Fruit fly (Drosophila melanogaster) whole organism, embryonic: ENCODE data around the gene cerv.

Experiments
- Asciz ChIP-seq: fragments of 200-800 bp; sonication (Bioruptor generic); optimal IDR thresholded peaks from 2 replicates; lab custom pipeline; 2017; ENCODE audit warnings: missing biosample characterization, mild to moderate bottlenecking, missing genetic modification characterization, missing genetic modification reagents
- Blimp-1 ChIP-seq: fragments of 200-800 bp; sonication (Bioruptor generic); optimal IDR thresholded peaks from 3 replicates; lab custom pipeline; 2018; ENCODE audit warnings: missing biosample characterization, missing genetic modification characterization, mild to moderate bottlenecking, moderate library complexity, missing genetic modification reagents
- CG10543 ChIP-seq: fragments of 200-800 bp; sonication (Bioruptor generic); optimal IDR thresholded peaks from 3 replicates; lab custom pipeline; 2017; ENCODE audit warnings: missing biosample characterization, mild to moderate bottlenecking, missing genetic modification characterization, moderate library complexity
- CG12659 ChIP-seq: fragments of 200-800 bp; sonication (Bioruptor generic); optimal IDR thresholded peaks from 3 replicates; lab custom pipeline; 2017; ENCODE audit warnings: mild to moderate bottlenecking, missing biosample characterization, missing genetic modification reagents, missing genetic modification characterization
- CG14710 ChIP-seq: fragments of 200-800 bp; sonication (Bioruptor generic); optimal IDR thresholded peaks from 3 replicates; lab custom pipeline; 2019; ENCODE audit warnings: missing biosample characterization, mild to moderate bottlenecking, missing genetic modification characterization, moderate library complexity
- CG17802 ChIP-seq: fragments of 200-800 bp; sonication (Bioruptor generic); optimal IDR thresholded peaks from 2 replicates; lab custom pipeline; 2018; ENCODE audit warnings: missing biosample characterization, mild to moderate bottlenecking, missing genetic modification characterization, moderate library complexity
- CG2712 ChIP-seq: fragments of 200-800 bp; optimal IDR thresholded peaks from 3 replicates; lab custom pipeline; 2019; ENCODE audit warnings: missing biosample characterization, mild to moderate bottlenecking, missing genetic modification characterization, moderate library complexity
- CG2889 ChIP-seq: fragments of 200-800 bp; sonication (Bioruptor generic); IDR thresholded peaks from 3 replicates; pipeline ENCODE4 v1.3.6; 2022; ENCODE audit warnings: missing biosample characterization, missing genetic modification characterization
- CG31365 ChIP-seq: fragments of 200-800 bp; sonication (Bioruptor generic); optimal IDR thresholded peaks from 2 replicates; lab custom pipeline; 2018; ENCODE audit warnings: missing biosample characterization, mild to moderate bottlenecking, missing genetic modification characterization
- CG4854 ChIP-seq: fragments of 200-800 bp; sonication (Bioruptor generic); optimal IDR thresholded peaks from 2 replicates; lab custom pipeline; 2016; ENCODE audit warnings: missing biosample characterization, missing genetic modification characterization, inconsistent platforms
- CG5180 ChIP-seq: fragments of 200-800 bp; sonication (Bioruptor generic); optimal IDR thresholded peaks from 3 replicates; lab custom pipeline; 2017; ENCODE audit warnings: missing biosample characterization, missing genetic modification characterization, mild to moderate bottlenecking, moderate library complexity, missing genetic modification reagents
- CG6175 ChIP-seq: fragments of 200-800 bp; sonication (Bioruptor generic); IDR thresholded peaks from 3 replicates; pipeline ENCODE4 v1.3.6; 2022; ENCODE audit warnings: missing biosample characterization, missing genetic modification characterization
- CG6254 ChIP-seq: fragments of 200-800 bp; sonication (Bioruptor generic); optimal IDR thresholded peaks from 3 replicates; lab custom pipeline; 2017; ENCODE audit warnings: mild to moderate bottlenecking, missing biosample characterization, missing genetic modification reagents, missing genetic modification characterization
- CG8089 ChIP-seq: fragments of 200-800 bp; sonication (Bioruptor generic); optimal IDR thresholded peaks from 3 replicates; lab custom pipeline; 2016; ENCODE audit warnings: missing biosample characterization, missing genetic modification characterization
- CG8281 ChIP-seq: fragments of 200-800 bp; sonication (Bioruptor generic); optimal IDR thresholded peaks from 2 replicates; lab custom pipeline; 2018; ENCODE audit warnings: missing biosample characterization, mild to moderate bottlenecking, missing genetic modification characterization, moderate library complexity
- CG8388 ChIP-seq: fragments of 200-800 bp; sonication (Bioruptor generic); optimal IDR thresholded peaks from 2 replicates; lab custom pipeline; 2019; ENCODE audit warnings: missing biosample characterization, mild to moderate bottlenecking, missing genetic modification characterization, moderate library complexity
- CG9609 ChIP-seq: fragments of 200-800 bp; sonication (Bioruptor generic); optimal IDR thresholded peaks from 3 replicates; lab custom pipeline; 2016; ENCODE audit warnings: missing biosample characterization, missing genetic modification characterization
- Dp ChIP-seq: fragments of 200-800 bp; sonication (Bioruptor generic); optimal IDR thresholded peaks from 2 replicates; lab custom pipeline; 2018; ENCODE audit warnings: missing biosample characterization, mild to moderate bottlenecking, missing genetic modification characterization, moderate library complexity
- Eip74EF ChIP-seq, 2 experiments: fragments of 200-800 bp in 1 of 2; fragments of >200 bp in 1 of 2; sonication (Bioruptor generic) in 1 of 2; optimal IDR thresholded peaks; 2 replicates each; lab custom pipeline; 2017 to 2019; ENCODE audit warnings: missing biosample characterization in 2 of 2, missing genetic modification characterization in 2 of 2, mild to moderate bottlenecking in 1 of 2, moderate library complexity in 1 of 2
- HLH3B ChIP-seq: fragments of 200-800 bp; sonication (Bioruptor generic); IDR thresholded peaks from 2 replicates; pipeline ENCODE4 v1.3.6; 2022; ENCODE audit warnings: missing biosample characterization, missing genetic modification characterization
- HmgD ChIP-seq: fragments of 200-800 bp; sonication (Bioruptor generic); optimal IDR thresholded peaks from 3 replicates; lab custom pipeline; 2016; ENCODE audit warnings: missing biosample characterization, missing genetic modification characterization
- Hmx ChIP-seq: fragments of 200-800 bp; sonication (Bioruptor generic); optimal IDR thresholded peaks from 2 replicates; lab custom pipeline; 2016; ENCODE audit warnings: missing biosample characterization, missing genetic modification characterization
- Hr51 ChIP-seq, 2 experiments: fragments of 200-800 bp; sonication (Bioruptor generic); optimal IDR thresholded peaks; 2 replicates in 1 of 2; 3 replicates in 1 of 2; lab custom pipeline; 2016 to 2018; ENCODE audit warnings: missing biosample characterization in 2 of 2, missing genetic modification characterization in 2 of 2, mild to moderate bottlenecking in 1 of 2, moderate library complexity in 1 of 2
- Lhr ChIP-seq: fragments of 200-800 bp; sonication (Bioruptor generic); optimal IDR thresholded peaks from 3 replicates; lab custom pipeline; 2017; ENCODE audit warnings: mild to moderate bottlenecking, missing biosample characterization, missing genetic modification reagents, missing genetic modification characterization
- Lpt ChIP-seq: fragments of >200 bp; optimal IDR thresholded peaks from 2 replicates; lab custom pipeline; 2018; ENCODE audit warnings: missing biosample characterization, missing genetic modification characterization
- Mad ChIP-seq: fragments of 200-800 bp; sonication (Bioruptor generic); optimal IDR thresholded peaks from 2 replicates; lab custom pipeline; 2016; ENCODE audit warnings: missing biosample characterization, missing genetic modification characterization
- Oaz ChIP-seq: fragments of 200-800 bp; sonication (Bioruptor generic); IDR thresholded peaks from 2 replicates; pipeline ENCODE4 v1.3.6; 2022; ENCODE audit warnings: missing biosample characterization, missing genetic modification characterization
- Rfx ChIP-seq: fragments of 200-800 bp; sonication (Bioruptor generic); IDR thresholded peaks from 2 replicates; pipeline ENCODE4 v1.3.6; 2022; ENCODE audit warnings: missing biosample characterization, missing genetic modification characterization
- Sin3A ChIP-seq: fragments of >200 bp; optimal IDR thresholded peaks from 2 replicates; lab custom pipeline; 2018
- Six4 ChIP-seq: fragments of 200-800 bp; sonication (Bioruptor generic); optimal IDR thresholded peaks from 2 replicates; lab custom pipeline; 2016; ENCODE audit warnings: missing biosample characterization, missing genetic modification characterization
- Sry-β ChIP-seq: fragments of 200-800 bp; sonication (Bioruptor generic); optimal IDR thresholded peaks from 2 replicates; lab custom pipeline; 2018; ENCODE audit warnings: missing biosample characterization, mild to moderate bottlenecking, missing genetic modification characterization, moderate library complexity
- TFAM ChIP-seq: fragments of 200-800 bp; sonication (Bioruptor generic); optimal IDR thresholded peaks from 2 replicates; lab custom pipeline; 2017; ENCODE audit warnings: missing biosample characterization, missing genetic modification characterization, inconsistent platforms
- Tbp ChIP-seq: fragments of >200 bp; optimal IDR thresholded peaks from 2 replicates; lab custom pipeline; 2018; ENCODE audit warnings: missing biosample characterization, missing genetic modification characterization
- chm ChIP-seq: fragments of 200-800 bp; sonication (Bioruptor generic); IDR thresholded peaks from 2 replicates; pipeline ENCODE4 v1.3.6; 2022; ENCODE audit warnings: missing biosample characterization, missing genetic modification characterization
- chn ChIP-seq: fragments of 200-800 bp; sonication (Bioruptor generic); optimal IDR thresholded peaks from 2 replicates; lab custom pipeline; 2016; ENCODE audit warnings: missing biosample characterization, missing genetic modification characterization
- crol ChIP-seq: fragments of 200-800 bp; sonication (Bioruptor generic); IDR thresholded peaks from 2 replicates; pipeline ENCODE4 v1.3.6; 2022; ENCODE audit warnings: missing biosample characterization, missing genetic modification characterization
- disco-r ChIP-seq: fragments of 200-800 bp; sonication (Bioruptor generic); optimal IDR thresholded peaks from 2 replicates; lab custom pipeline; 2016; ENCODE audit warnings: missing biosample characterization, missing genetic modification characterization
- dpn ChIP-seq, 2 experiments: fragments of 200-800 bp; sonication (Bioruptor generic); optimal IDR thresholded peaks; 3 replicates each; lab custom pipeline; 2016; ENCODE audit warnings: missing biosample characterization in 2 of 2, missing genetic modification characterization in 2 of 2
- ftz-f1 ChIP-seq: fragments of 200-800 bp; sonication (Bioruptor generic); optimal IDR thresholded peaks from 2 replicates; lab custom pipeline; 2016; ENCODE audit warnings: missing biosample characterization, missing genetic modification characterization
- gt ChIP-seq: fragments of 200-800 bp; sonication (Bioruptor generic); IDR thresholded peaks from 2 replicates; pipeline ENCODE4 v1.3.6; 2022; ENCODE audit warnings: missing biosample characterization, missing genetic modification characterization
- hb ChIP-seq: fragments of 200-800 bp; sonication (Bioruptor generic); IDR thresholded peaks from 3 replicates; pipeline ENCODE4 v1.3.6; 2022; ENCODE audit warnings: missing biosample characterization, missing genetic modification characterization; ENCODE audit not compliant: partially characterized antibody
- p53 ChIP-seq: fragments of 200-800 bp; sonication (Bioruptor generic); optimal IDR thresholded peaks from 2 replicates; lab custom pipeline; 2016; ENCODE audit warnings: missing biosample characterization, missing genetic modification characterization
- repo ChIP-seq: fragments of 200-800 bp; sonication (Bioruptor generic); optimal IDR thresholded peaks from 2 replicates; lab custom pipeline; 2016; ENCODE audit warnings: missing biosample characterization, missing genetic modification characterization
- sd ChIP-seq: fragments of 200-800 bp; sonication (Bioruptor generic); optimal IDR thresholded peaks from 3 replicates; lab custom pipeline; 2018; ENCODE audit warnings: missing biosample characterization, mild to moderate bottlenecking, missing genetic modification characterization, moderate library complexity
- sens-2 ChIP-seq: fragments of 200-800 bp; sonication (Bioruptor generic); IDR thresholded peaks from 2 replicates; pipeline ENCODE4 v1.3.6; 2022; ENCODE audit warnings: missing biosample characterization, missing genetic modification characterization
- slp2 ChIP-seq: fragments of 200-800 bp; sonication (Bioruptor generic); optimal IDR thresholded peaks from 2 replicates; lab custom pipeline; 2016; ENCODE audit warnings: missing biosample characterization, missing genetic modification characterization
- sr ChIP-seq: fragments of 200-800 bp; sonication (Bioruptor generic); IDR thresholded peaks from 3 replicates; pipeline ENCODE4 v1.3.6; 2022; ENCODE audit warnings: missing biosample characterization, missing genetic modification characterization
- tin ChIP-seq: fragments of 200-800 bp; sonication (Bioruptor generic); optimal IDR thresholded peaks from 3 replicates; lab custom pipeline; 2016; ENCODE audit warnings: missing biosample characterization, missing genetic modification characterization
- tna ChIP-seq: fragments of 200-800 bp; sonication (Bioruptor generic); IDR thresholded peaks from 2 replicates; pipeline ENCODE4 v1.3.6; 2022; ENCODE audit warnings: missing biosample characterization, missing genetic modification characterization; ENCODE audit not compliant: partially characterized antibody
- trh ChIP-seq: fragments of 200-800 bp; sonication (Bioruptor generic); optimal IDR thresholded peaks from 2 replicates; lab custom pipeline; 2016; ENCODE audit warnings: missing biosample characterization, missing genetic modification characterization
- usp ChIP-seq: fragments of >200 bp; optimal IDR thresholded peaks from 2 replicates; lab custom pipeline; 2017; ENCODE audit warnings: missing biosample characterization, missing genetic modification characterization
- vfl ChIP-seq: fragments of 200-800 bp; sonication (Bioruptor generic); optimal IDR thresholded peaks from 2 replicates; lab custom pipeline; 2016; ENCODE audit warnings: missing biosample characterization, missing genetic modification characterization

Gene cerv

dm6 chrX:15582853-15583252 is 4.9 kb upstream of the cerv start, which contains the start of the genes CG9215 and CG8097 (continued):
- peak; percentile 43 for TF ChIP-seq vfl (GFP tag; lab: Kevin White, UChicago)
- peak; percentile 91 for TF ChIP-seq hb (GFP tag; lab: Robert Waterston, UW)
- no peak for TF ChIP-seq chm (GFP tag; lab: Robert Waterston, UW)
- no peak for TF ChIP-seq Six4 (GFP tag; lab: Kevin White, UChicago)
- TF ChIP-seq CG10543 (GFP tag; lab: Kevin White, UChicago) = peak; percentile 37
- TF ChIP-seq Hmx (GFP tag; lab: Kevin White, UChicago) = no peak
- no peak for TF ChIP-seq crol (GFP tag; lab: Robert Waterston, UW)
- peak; percentile 2 for TF ChIP-seq Sry-β (GFP tag; lab: Kevin White, UChicago)
- TF ChIP-seq Lpt (GFP tag; lab: Kevin White, UChicago) = no peak
- TF ChIP-seq HmgD (GFP tag; lab: Kevin White, UChicago) = peak; percentile 14
- TF ChIP-seq CG12659 (GFP tag; lab: Kevin White, UChicago) = peak; percentile 57
- TF ChIP-seq repo (GFP tag; lab: Kevin White, UChicago) = no peak
- TF ChIP-seq Mad (GFP tag; lab: Kevin White, UChicago) = no peak
- no peak for TF ChIP-seq HLH3B (GFP tag; lab: Robert Waterston, UW)
- no peak for TF ChIP-seq Oaz (GFP tag; lab: Robert Waterston, UW)
- peak; percentile 82 for TF ChIP-seq tna (GFP tag; lab: Robert Waterston, UW)
- no peak for TF ChIP-seq usp (GFP tag; lab: Kevin White, UChicago)
- TF ChIP-seq ftz-f1 = no peak
- TF ChIP-seq CG17802 (tag; lab: Kevin White, UChicago) = no peak
- peak; percentile 14 to 58 for TF ChIP-seq dpn (GFP tag; optimal IDR thresholded peaks at IDR 0.05; lab: Kevin White, UChicago)
- TF ChIP-seq CG8388 = peak; percentile 8
- TF ChIP-seq CG31365 = no peak
- no peak for TF ChIP-seq sens-2 (GFP tag; lab: Robert Waterston, UW)
- TF ChIP-seq CG2889 (GFP tag; lab: Robert Waterston, UW) = no peak
- TF ChIP-seq Sin3A (lab: Kevin White, UChicago) = peak; percentile 78
- no peak for TF ChIP-seq disco-r (GFP tag; lab: Kevin White, UChicago)
- TF ChIP-seq chn = peak; percentile 11
- no peak for TF ChIP-seq CG6254 (GFP tag; lab: Kevin White, UChicago)
- peak; percentile 58 for TF ChIP-seq CG2712 (tag; lab: Kevin White, UChicago)
- TF ChIP-seq gt (GFP tag; lab: Robert Waterston, UW) = no peak
- no peak for TF ChIP-seq Blimp-1 (GFP tag; lab: Kevin White, UChicago)
- TF ChIP-seq CG8089 (GFP tag; lab: Kevin White, UChicago) = no peak
- TF ChIP-seq Asciz (GFP tag; lab: Kevin White, UChicago) = no peak
- TF ChIP-seq slp2 (GFP tag; lab: Kevin White, UChicago) = no peak
- no peak for TF ChIP-seq trh
- no peak for TF ChIP-seq CG5180 (GFP tag; lab: Kevin White, UChicago)
- TF ChIP-seq Lhr (GFP tag; lab: Kevin White, UChicago) = peak; percentile 36
- TF ChIP-seq sr (GFP tag; lab: Robert Waterston, UW) = no peak
- TF ChIP-seq CG6175 (GFP tag; lab: Robert Waterston, UW) = no peak
- peak in 1 of 2 experiments; percentile 9 for TF ChIP-seq Hr51 (GFP tag; optimal IDR thresholded peaks at IDR 0.05; lab: Kevin White, UChicago)
- TF ChIP-seq sd (tag; lab: Kevin White, UChicago) = no peak
- peak; percentile 54 for TF ChIP-seq Dp (GFP tag; lab: Kevin White, UChicago)
- TF ChIP-seq Eip74EF (GFP tag; optimal IDR thresholded peaks at IDR 0.05; lab: Kevin White, UChicago) = no peak
- TF ChIP-seq CG9609 (GFP tag; lab: Kevin White, UChicago) = no peak
- TF ChIP-seq tin = peak; percentile 6
- no peak for TF ChIP-seq Tbp (GFP tag; lab: Kevin White, UChicago)
- TF ChIP-seq CG14710 (tag; lab: Kevin White, UChicago) = peak; percentile 78
- no peak for TF ChIP-seq CG4854
- no peak for TF ChIP-seq p53 (GFP tag; lab: Kevin White, UChicago)
- TF ChIP-seq CG8281 (tag; lab: Kevin White, UChicago) = no peak
- TF ChIP-seq Rfx (GFP tag; lab: Robert Waterston, UW) = peak; percentile 45; the same call in 1 of the 2 replicates
- TF ChIP-seq TFAM (GFP tag; lab: Kevin White, UChicago) = no peak
